Worm (Caenorhabditis elegans): ENCODE measurements around the gene ace-3.

DNA sequence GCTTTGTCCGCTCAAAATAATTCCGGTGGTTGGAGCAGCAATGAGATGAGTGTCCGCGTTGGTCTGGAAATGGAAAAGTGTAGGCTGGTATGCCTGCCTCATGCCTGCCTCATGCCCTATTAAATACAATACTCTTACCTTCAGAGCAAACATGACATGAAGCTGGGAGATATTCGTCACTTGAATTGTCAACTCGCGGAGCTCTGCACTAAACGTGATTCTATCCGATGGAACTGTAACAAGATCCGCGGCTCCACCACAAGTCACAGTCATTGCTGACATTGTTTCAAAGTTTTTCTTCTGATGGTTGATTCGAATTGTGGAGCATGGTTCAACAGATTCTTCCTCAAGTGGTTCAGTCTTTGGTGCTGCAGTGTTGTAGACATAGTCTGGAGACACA, 32.3 kb upstream of the ace-3 start:
- no peak for TF ChIP-seq M03D4.4 (tag; optimal IDR thresholded peaks at IDR 0.05)
- no peak for TF ChIP-seq unc-39 (tag; optimal IDR thresholded peaks at IDR 0.05)

Measured in whole organism, mixed stage, embryonic.